Worm (Caenorhabditis elegans) whole organism, L2 larva: Measurements from ENCODE around the gene Y6G8.6.

Experiments used
- lsy-2 ChIP-seq, 2 experiments: fragments of 150-350 bp in 1 of 2; sonication (generic microtip) in 1 of 2; optimal IDR thresholded peaks; 2 replicates each; lab custom pipeline; 2014 to 2017; ENCODE audit warnings: missing biosample characterization in 2 of 2, missing genetic modification characterization in 2 of 2
- unc-62 ChIP-seq: fragments of 150-350 bp; optimal IDR thresholded peaks from 2 replicates; lab custom pipeline; 2014; ENCODE audit warnings: missing biosample characterization, missing genetic modification reagents, missing genetic modification characterization
- ztf-11 ChIP-seq: sonication (generic microtip); optimal IDR thresholded peaks from 2 replicates; lab custom pipeline; 2017; ENCODE audit warnings: missing biosample characterization, missing genetic modification characterization

DNA sequence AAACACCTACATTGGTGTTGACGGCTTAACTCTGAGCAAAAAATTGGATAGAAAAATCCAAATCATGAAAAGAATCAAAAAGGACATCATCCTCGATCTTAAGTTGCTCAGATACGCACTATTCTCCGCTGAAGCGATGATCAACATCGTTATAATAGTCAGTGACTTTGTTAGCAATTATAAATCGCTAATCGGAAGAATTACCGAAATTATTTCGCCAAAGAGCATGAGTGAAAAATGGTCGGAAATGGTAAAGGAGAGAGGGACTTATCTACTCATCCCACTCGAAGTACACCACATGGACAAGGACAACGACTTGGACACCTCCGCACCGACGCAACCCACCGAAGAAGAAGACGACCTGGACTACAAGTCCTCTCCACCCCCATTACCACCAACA lies 36.7 kb downstream of the Y6G8.6 start:
- no peak for TF ChIP-seq ztf-11 (tag; lab: Kevin White, UChicago)
- TF ChIP-seq lsy-2 (tag; optimal IDR thresholded peaks at IDR 0.05; lab: Kevin White, UChicago) = no peak
- no peak for TF ChIP-seq unc-62 (GFP tag; lab: Kevin White, UChicago)
